Fruit fly (Drosophila melanogaster): ENCODE measurements around the gene Obp69a.

The Obp69a gene

DNA sequence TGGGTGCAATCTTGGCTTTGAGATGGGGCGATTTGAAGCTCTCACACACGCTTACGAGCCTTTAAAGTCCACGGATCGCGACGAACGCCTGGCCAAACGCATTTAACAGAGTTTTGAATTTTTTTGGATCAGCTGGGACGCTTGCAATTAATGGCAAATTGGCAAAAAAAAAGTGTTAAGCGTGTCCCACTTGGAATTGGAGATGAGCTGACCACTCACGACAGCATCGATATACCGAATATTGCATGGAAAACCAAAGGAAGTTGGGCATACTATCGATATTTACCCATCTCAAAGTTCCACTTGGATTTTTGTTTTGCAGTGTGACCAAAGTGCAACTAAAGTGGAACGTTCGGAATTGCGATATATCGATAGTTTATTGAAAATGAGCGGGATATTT lies 21.4 kb downstream of the Obp69a start, which contains the start of gene ArfGAP1 (continued):
- TF ChIP-seq dpn (GFP tag; optimal IDR thresholded peaks at IDR 0.05) (peak in 1 of 2 experiments; percentile 19), sd (tag; optimal IDR thresholded peaks at IDR 0.05) (peak; percentile 75), CG18764 (GFP tag; optimal IDR thresholded peaks at IDR 0.05) (no peak), H15 (GFP tag; IDR thresholded peaks at IDR 0.05) (no peak), CG4617 (GFP tag; optimal IDR thresholded peaks at IDR 0.05; ENCODE audit: borderline replicate concordance) (peak; percentile 59), CG7963 (GFP tag; IDR thresholded peaks at IDR 0.05; ENCODE audit: partially characterized antibody) (peak; percentile 95), pb (GFP tag; optimal IDR thresholded peaks at IDR 0.05) (no peak), CG13424 (tag; optimal IDR thresholded peaks at IDR 0.05) (no peak), BEAF-32 (GFP tag; optimal IDR thresholded peaks at IDR 0.05) (peak; percentile 77), CG18619 (GFP tag; optimal IDR thresholded peaks at IDR 0.05) (no peak), rib (GFP tag; IDR thresholded peaks at IDR 0.05) (peak; percentile 57; the same call in 1 of the 2 replicates), CG11398 (GFP tag; optimal IDR thresholded peaks at IDR 0.05) (no peak), ato (GFP tag; IDR thresholded peaks at IDR 0.05; ENCODE audit: partially characterized antibody) (peak; percentile 92), vvl (GFP tag; IDR thresholded peaks at IDR 0.05) (peak; percentile 45), mld (GFP tag; IDR thresholded peaks at IDR 0.05; ENCODE audit: partially characterized antibody) (peak; percentile 88), crp (GFP tag; optimal IDR thresholded peaks at IDR 0.05) (peak in 1 of 2 experiments; percentile 18), chinmo (GFP tag; IDR thresholded peaks at IDR 0.05; ENCODE audit: partially characterized antibody) (peak; percentile 97), sob (GFP tag; IDR thresholded peaks at IDR 0.05) (0 out of 2 replicates have a peak, but pooled peaks have one; percentile 17), CG34224 (GFP tag; IDR thresholded peaks at IDR 0.05; ENCODE audit: partially characterized antibody) (peak; percentile 97), disco-r (GFP tag; optimal IDR thresholded peaks at IDR 0.05) (no peak), dmrt99B (tag; optimal IDR thresholded peaks at IDR 0.05) (no peak), Aef1 (GFP tag; IDR thresholded peaks at IDR 0.05) (0 out of 3 replicates have a peak, but pooled peaks have one; percentile 32), hb (GFP tag; IDR thresholded peaks at IDR 0.05; ENCODE audit: partially characterized antibody) (peak; percentile 91), bigmax (GFP tag; optimal IDR thresholded peaks at IDR 0.05) (no peak), E2f2 (GFP tag; IDR thresholded peaks at IDR 0.05) (peak; percentile 95), CG1603 (tag; optimal IDR thresholded peaks at IDR 0.05) (peak; percentile 12), MESR4 (GFP tag; optimal IDR thresholded peaks at IDR 0.05) (peak; percentile 63), GATAe (GFP tag; conservative IDR thresholded peaks at IDR 0.05) (no peak), hbn (GFP tag; IDR thresholded peaks at IDR 0.05; ENCODE audit: partially characterized antibody) (peak; percentile 97), knrl (GFP tag; IDR thresholded peaks at IDR 0.05; ENCODE audit: partially characterized antibody) (peak; percentile 96), CG9215 (GFP tag; IDR thresholded peaks at IDR 0.05) (peak; percentile 6; the same call in 1 of the 2 replicates), CG6791 (GFP tag; IDR thresholded peaks at IDR 0.05; ENCODE audit: partially characterized antibody) (peak; percentile 95), CG11560 (tag; IDR thresholded peaks at IDR 0.05) (peak; percentile 14; the same call in 1 of the 3 replicates), CG4854 (GFP tag; optimal IDR thresholded peaks at IDR 0.05) (no peak), Dll (GFP tag; IDR thresholded peaks at IDR 0.05; ENCODE audit: partially characterized antibody) (peak; percentile 97), insv (GFP tag; optimal IDR thresholded peaks at IDR 0.05) (peak in 1 of 2 experiments; percentile 89), Bdp1 (GFP tag; optimal IDR thresholded peaks at IDR 0.05) (no peak), CG2129 (GFP tag; IDR thresholded peaks at IDR 0.05; ENCODE audit: partially characterized antibody) (peak; percentile 96), CG9797 (GFP tag; optimal IDR thresholded peaks at IDR 0.05) (peak; percentile 24), Doc3 (GFP tag; IDR thresholded peaks at IDR 0.05; ENCODE audit: partially characterized antibody) (peak; percentile 97), inv (GFP tag; IDR thresholded peaks at IDR 0.05; ENCODE audit: partially characterized antibody) (peak; percentile 94), Opbp (GFP tag; IDR thresholded peaks at IDR 0.05; ENCODE audit: partially characterized antibody) (peak; percentile 98), her (GFP tag; optimal IDR thresholded peaks at IDR 0.05) (no peak), Sry-δ (GFP tag; optimal IDR thresholded peaks at IDR 0.05) (peak; percentile 84), Med (GFP tag) (peak; percentile 23), Rfx (GFP tag; IDR thresholded peaks at IDR 0.05) (peak; percentile 73), Ada2b (GFP tag; IDR thresholded peaks at IDR 0.05) (peak; percentile 29; the same call in 1 of the 2 replicates), CG32532 (GFP tag; IDR thresholded peaks at IDR 0.05) (peak; percentile 59)
